Fruit fly (Drosophila melanogaster): ENCODE results near the gene CG31751.

Gene CG31751

DNA sequence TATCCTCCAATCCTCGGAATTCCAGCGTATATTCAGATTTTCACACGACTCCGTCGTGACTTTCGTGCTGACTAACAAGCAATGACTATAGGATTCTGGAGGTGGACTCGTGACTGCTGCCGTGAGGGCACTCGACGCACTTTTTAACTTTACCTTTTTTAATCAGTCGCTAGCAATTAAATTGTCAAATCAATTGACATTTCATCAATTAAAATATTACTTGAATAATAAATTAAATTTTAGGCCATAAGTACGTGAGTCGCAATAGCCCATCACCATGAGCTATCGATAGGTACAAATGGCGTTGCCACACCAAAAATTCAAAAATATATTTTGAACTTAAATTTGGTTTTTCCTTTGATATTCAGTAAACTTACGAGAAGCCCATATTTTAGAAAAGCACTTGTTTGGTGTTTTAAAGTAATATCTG lies 28.6 kb downstream of the CG31751 start, which contains the start of gene Jwa (continued):
- TF ChIP-seq CG13287 (GFP tag; IDR thresholded peaks at IDR 0.05; ENCODE audit: partially characterized antibody) (peak; percentile 100), NC2β (GFP tag; optimal IDR thresholded peaks at IDR 0.05) (peak; percentile 96), CG33213 (GFP tag; optimal IDR thresholded peaks at IDR 0.05) (peak; percentile 87), prd (optimal IDR thresholded peaks at IDR 0.05) (no peak), prd (GFP tag; IDR thresholded peaks at IDR 0.05) (peak; percentile 95), CG6854 (GFP tag; optimal IDR thresholded peaks at IDR 0.05) (peak; percentile 65), CG30431 (GFP tag; optimal IDR thresholded peaks at IDR 0.05) (peak; percentile 96), CG17568 (GFP tag; optimal IDR thresholded peaks at IDR 0.05) (peak; percentile 91), toy (GFP tag; IDR thresholded peaks at IDR 0.05) (peak; percentile 53; the same call in 1 of the 2 replicates), inv (GFP tag; IDR thresholded peaks at IDR 0.05; ENCODE audit: partially characterized antibody) (peak; percentile 100), eve (GFP tag; optimal IDR thresholded peaks at IDR 0.05) (no peak), tx (GFP tag; optimal IDR thresholded peaks at IDR 0.05) (peak; percentile 95), Ets97D (GFP tag; optimal IDR thresholded peaks at IDR 0.05) (peak; percentile 77), CG1792 (GFP tag; optimal IDR thresholded peaks at IDR 0.05) (peak; percentile 57), org-1 (GFP tag; optimal IDR thresholded peaks at IDR 0.05) (peak; percentile 87), CG4404 (GFP tag; IDR thresholded peaks at IDR 0.05) (peak; percentile 94), CG2202 (tag; optimal IDR thresholded peaks at IDR 0.05) (peak; percentile 91), ttk (GFP tag; IDR thresholded peaks at IDR 0.05) (peak; percentile 86), Mad (GFP tag; optimal IDR thresholded peaks at IDR 0.05) (peak; percentile 93), CG14014 (GFP tag; IDR thresholded peaks at IDR 0.05) (peak; percentile 89), NK7.1 (GFP tag; optimal IDR thresholded peaks at IDR 0.05) (peak; percentile 82), CG31365 (tag; optimal IDR thresholded peaks at IDR 0.05) (no peak), cas (GFP tag; IDR thresholded peaks at IDR 0.05) (peak; percentile 92), CG3163 (GFP tag; optimal IDR thresholded peaks at IDR 0.05) (peak; percentile 78), CG9817 (tag; optimal IDR thresholded peaks at IDR 0.05) (peak; percentile 94), lilli (GFP tag; optimal IDR thresholded peaks at IDR 0.05) (peak; percentile 97), CG15269 (tag; optimal IDR thresholded peaks at IDR 0.05) (peak; percentile 81), HmgD (GFP tag; optimal IDR thresholded peaks at IDR 0.05) (peak; percentile 86), gcm2 (GFP tag; optimal IDR thresholded peaks at IDR 0.05) (peak; percentile 87), Pdp1 (GFP tag; optimal IDR thresholded peaks at IDR 0.05) (peak; percentile 81 to 96), CG6791 (GFP tag; IDR thresholded peaks at IDR 0.05; ENCODE audit: partially characterized antibody) (peak; percentile 97), BtbVII (GFP tag; optimal IDR thresholded peaks at IDR 0.05) (no peak), crc (GFP tag; optimal IDR thresholded peaks at IDR 0.05) (peak; percentile 79), CG9932 (GFP tag; IDR thresholded peaks at IDR 0.05) (peak; percentile 98), CG14965 (GFP tag; optimal IDR thresholded peaks at IDR 0.05; ENCODE audit: borderline replicate concordance) (no peak), Trl (optimal IDR thresholded peaks at IDR 0.05) (no peak), Trl (GFP tag; optimal IDR thresholded peaks at IDR 0.05) (peak; percentile 89), CG14667 (GFP tag; IDR thresholded peaks at IDR 0.05) (peak; percentile 80), CG11696 (GFP tag; IDR thresholded peaks at IDR 0.05) (no peak), jigr1 (GFP tag; IDR thresholded peaks at IDR 0.05) (peak; percentile 88), trem (tag; optimal IDR thresholded peaks at IDR 0.05) (peak; percentile 79), Opbp (GFP tag; IDR thresholded peaks at IDR 0.05; ENCODE audit: partially characterized antibody) (peak; percentile 97), Doc2 (GFP tag; IDR thresholded peaks at IDR 0.05) (peak; percentile 51; the same call in 1 of the 2 replicates), Atf6 (GFP tag; IDR thresholded peaks at IDR 0.05) (peak; percentile 82), CG7928 (GFP tag; optimal IDR thresholded peaks at IDR 0.05) (peak; percentile 44), CG12769 (tag; optimal IDR thresholded peaks at IDR 0.05) (peak; percentile 84), CG8359 (GFP tag; optimal IDR thresholded peaks at IDR 0.05; ENCODE audit: borderline replicate concordance) (peak; percentile 10), Dip2 (GFP tag; IDR thresholded peaks at IDR 0.05) (0 out of 2 replicates have a peak, but pooled peaks have one; percentile 16), HLH4C (GFP tag; IDR thresholded peaks at IDR 0.05; ENCODE audit: partially characterized antibody) (peak; percentile 98), Oaz (GFP tag; IDR thresholded peaks at IDR 0.05) (peak; percentile 81), CG14441 (GFP tag; IDR thresholded peaks at IDR 0.05) (peak; percentile 88)

Data from whole organism, embryonic.